Worm (Caenorhabditis elegans) whole organism, L2 larva: ENCODE results near the gene B0250.18.

Experiments
- C34F6.9 ChIP-seq: fragments of 150-350 bp; optimal IDR thresholded peaks from 2 replicates; lab custom pipeline; 2014; ENCODE audit warnings: missing biosample characterization, missing genetic modification characterization
- F13H6.1 ChIP-seq: sonication (generic microtip); optimal IDR thresholded peaks from 2 replicates; lab custom pipeline; 2016; ENCODE audit warnings: missing genetic modification characterization, missing compliant biosample characterization
- R02D3.7 ChIP-seq: fragments of 150-350 bp; optimal IDR thresholded peaks from 2 replicates; lab custom pipeline; 2014; ENCODE audit warnings: missing biosample characterization, missing genetic modification characterization
- Y55F3AM.14 ChIP-seq: fragments of 200-800 bp; sonication (Bioruptor generic); optimal IDR thresholded peaks from 2 replicates; lab custom pipeline; 2018; ENCODE audit warnings: mild to moderate bottlenecking, missing genetic modification characterization, missing compliant biosample characterization
- alr-1 ChIP-seq: fragments of 150-350 bp; optimal IDR thresholded peaks from 2 replicates; lab custom pipeline; 2014; ENCODE audit warnings: missing biosample characterization, missing genetic modification characterization
- aly-2 ChIP-seq: fragments of 150-350 bp; optimal IDR thresholded peaks from 2 replicates; lab custom pipeline; 2014; ENCODE audit warnings: missing biosample characterization, missing genetic modification characterization
- ama-1 ChIP-seq: fragments of 150-350 bp; optimal IDR thresholded peaks from 2 replicates; lab custom pipeline; 2018; ENCODE audit warnings: inconsistent platforms
- blmp-1 ChIP-seq: sonication (generic microtip); optimal IDR thresholded peaks from 2 replicates; lab custom pipeline; 2017; ENCODE audit warnings: missing genetic modification characterization, mild to moderate bottlenecking, missing compliant biosample characterization, antibody characterized with exemption, moderate library complexity; ENCODE audit not compliant: insufficient read depth
- ceh-16 ChIP-seq: fragments of 150-350 bp; optimal IDR thresholded peaks from 2 replicates; lab custom pipeline; 2014; ENCODE audit warnings: missing biosample characterization, missing genetic modification characterization
- ceh-82 ChIP-seq: fragments of 150-350 bp; optimal IDR thresholded peaks from 2 replicates; lab custom pipeline; 2014; ENCODE audit warnings: missing biosample characterization, missing genetic modification characterization
- crh-2 ChIP-seq: sonication (generic microtip); optimal IDR thresholded peaks from 2 replicates; lab custom pipeline; 2017; ENCODE audit warnings: missing biosample characterization, missing genetic modification characterization
- dmd-4 ChIP-seq: sonication (generic microtip); optimal IDR thresholded peaks from 2 replicates; lab custom pipeline; 2017; ENCODE audit warnings: missing biosample characterization, missing genetic modification characterization
- egl-27 ChIP-seq: sonication (generic microtip); optimal IDR thresholded peaks from 3 replicates; lab custom pipeline; 2017; ENCODE audit warnings: missing biosample characterization, missing genetic modification reagents, missing genetic modification characterization
- elt-3 ChIP-seq: sonication (generic microtip); optimal IDR thresholded peaks from 2 replicates; lab custom pipeline; 2017; ENCODE audit warnings: missing biosample characterization, missing genetic modification characterization
- gmeb-1 ChIP-seq: fragments of 150-350 bp; optimal IDR thresholded peaks from 2 replicates; lab custom pipeline; 2014; ENCODE audit warnings: missing biosample characterization, missing genetic modification characterization
- lin-11 ChIP-seq: fragments of 150-350 bp; sonication (generic microtip); optimal IDR thresholded peaks from 2 replicates; lab custom pipeline; 2014; ENCODE audit warnings: missing biosample characterization, missing genetic modification characterization, inconsistent platforms, mixed read lengths
- lin-13 ChIP-seq: fragments of 150-350 bp; optimal IDR thresholded peaks from 2 replicates; lab custom pipeline; 2014; ENCODE audit warnings: missing biosample characterization, missing genetic modification reagents, missing genetic modification characterization
- lin-39 ChIP-seq: fragments of 150-350 bp; optimal IDR thresholded peaks from 2 replicates; lab custom pipeline; 2014; ENCODE audit warnings: missing biosample characterization, missing genetic modification reagents, missing genetic modification characterization
- mdl-1 ChIP-seq, 2 experiments: fragments of 150-350 bp in 1 of 2; sonication (generic microtip) in 1 of 2; optimal IDR thresholded peaks; 2 replicates each; lab custom pipeline; 2017; ENCODE audit warnings: missing biosample characterization in 2 of 2, missing genetic modification characterization in 2 of 2
- nhr-10 ChIP-seq: sonication (generic microtip); optimal IDR thresholded peaks from 2 replicates; lab custom pipeline; 2017; ENCODE audit warnings: missing biosample characterization, missing genetic modification characterization
- nhr-12 ChIP-seq: fragments of 150-350 bp; optimal IDR thresholded peaks from 2 replicates; lab custom pipeline; 2014; ENCODE audit warnings: missing biosample characterization, missing genetic modification characterization
- nhr-129 ChIP-seq: fragments of 150-350 bp; optimal IDR thresholded peaks from 2 replicates; lab custom pipeline; 2014; ENCODE audit warnings: missing biosample characterization, missing genetic modification characterization
- nhr-21 ChIP-seq: fragments of 150-350 bp; optimal IDR thresholded peaks from 2 replicates; lab custom pipeline; 2014; ENCODE audit warnings: missing biosample characterization, missing genetic modification characterization
- nhr-23 ChIP-seq: fragments of 150-350 bp; optimal IDR thresholded peaks from 2 replicates; lab custom pipeline; 2014; ENCODE audit warnings: missing biosample characterization, missing genetic modification reagents, missing genetic modification characterization
- nhr-237 ChIP-seq: fragments of 150-350 bp; optimal IDR thresholded peaks from 2 replicates; lab custom pipeline; 2014; ENCODE audit warnings: missing biosample characterization, missing genetic modification characterization
- nhr-6 ChIP-seq: fragments of 150-350 bp; optimal IDR thresholded peaks from 2 replicates; lab custom pipeline; 2014; ENCODE audit warnings: missing biosample characterization, missing genetic modification characterization
- nhr-77 ChIP-seq: fragments of 150-350 bp; optimal IDR thresholded peaks from 2 replicates; lab custom pipeline; 2014; ENCODE audit warnings: missing biosample characterization, missing genetic modification characterization
- peb-1 ChIP-seq: fragments of 150-350 bp; optimal IDR thresholded peaks from 2 replicates; lab custom pipeline; 2014; ENCODE audit warnings: missing biosample characterization, missing genetic modification characterization
- sma-3 ChIP-seq: sonication (generic microtip); optimal IDR thresholded peaks from 2 replicates; lab custom pipeline; 2016; ENCODE audit warnings: missing genetic modification reagents, missing genetic modification characterization, missing compliant biosample characterization
- snpc-4 ChIP-seq: fragments of 150-350 bp; optimal IDR thresholded peaks from 2 replicates; lab custom pipeline; 2014; ENCODE audit warnings: missing biosample characterization, missing genetic modification characterization
- unc-39 ChIP-seq: fragments of 150-350 bp; optimal IDR thresholded peaks from 2 replicates; lab custom pipeline; 2014; ENCODE audit warnings: missing biosample characterization, missing genetic modification characterization
- unc-55 ChIP-seq: fragments of 150-350 bp; sonication (generic microtip); optimal IDR thresholded peaks from 3 replicates; lab custom pipeline; 2014; ENCODE audit warnings: missing biosample characterization, missing genetic modification reagents, missing genetic modification characterization
- zag-1 ChIP-seq: fragments of 150-350 bp; optimal IDR thresholded peaks from 2 replicates; lab custom pipeline; 2014; ENCODE audit warnings: missing biosample characterization, missing genetic modification characterization
- ztf-11 ChIP-seq: sonication (generic microtip); optimal IDR thresholded peaks from 2 replicates; lab custom pipeline; 2017; ENCODE audit warnings: missing biosample characterization, missing genetic modification characterization
- ztf-4 ChIP-seq: fragments of 150-350 bp; optimal IDR thresholded peaks from 2 replicates; lab custom pipeline; 2014; ENCODE audit warnings: missing biosample characterization, missing genetic modification characterization

B0250.18 gene

ce11 chrV:20460808-20461207 is at the start of gene B0250.18:
Gene B0250.18 (minus strand): TSS chrV:20460908.
- TF ChIP-seq zag-1 (tag; lab: Kevin White, UChicago) = no peak
- no peak for TF ChIP-seq unc-39 (tag; lab: Kevin White, UChicago)
- no peak for TF ChIP-seq mdl-1 (tag; optimal IDR thresholded peaks at IDR 0.05; lab: Kevin White, UChicago)
- TF ChIP-seq lin-11 (tag; lab: Kevin White, UChicago) = no peak
- TF ChIP-seq nhr-6 (tag; lab: Kevin White, UChicago) = no peak
- no peak for TF ChIP-seq nhr-12
- TF ChIP-seq F13H6.1 (tag; lab: Kevin White, UChicago) = no peak

ce11 chrV:20509427-20509826 is 48.7 kb upstream of the B0250.18 start:
- TF ChIP-seq nhr-237 (no peak), ceh-82 (no peak), nhr-77 (tag; lab: Kevin White, UChicago) (no peak), ama-1 (no peak), gmeb-1 (tag; lab: Kevin White, UChicago) (no peak), zag-1 (tag; lab: Kevin White, UChicago) (no peak), egl-27 (tag; lab: Kevin White, UChicago) (no peak), Y55F3AM.14 (GFP tag; lab: Kevin White, UChicago) (no peak), elt-3 (tag; lab: Kevin White, UChicago) (no peak), peb-1 (tag; lab: Kevin White, UChicago) (no peak), nhr-21 (no peak), sma-3 (no peak)

- TF ChIP-seq egl-27 (tag; lab: Kevin White, UChicago) (no peak), zag-1 (tag; lab: Kevin White, UChicago) (no peak), crh-2 (tag; lab: Kevin White, UChicago) (no peak), aly-2 (tag; lab: Kevin White, UChicago) (no peak), R02D3.7 (tag; lab: Kevin White, UChicago) (no peak), ztf-11 (no peak), peb-1 (tag; lab: Kevin White, UChicago) (no peak), ceh-16 (no peak), ztf-4 (tag; lab: Kevin White, UChicago) (no peak), nhr-6 (tag; lab: Kevin White, UChicago) (no peak), nhr-23 (no peak), nhr-12 (no peak), nhr-10 (no peak), C34F6.9 (tag; lab: Kevin White, UChicago) (no peak), alr-1 (tag; lab: Kevin White, UChicago) (no peak), dmd-4 (tag; lab: Kevin White, UChicago) (no peak), sma-3 (no peak), nhr-21 (no peak), unc-55 (GFP tag; lab: Kevin White, UChicago) (no peak), F13H6.1 (tag; lab: Kevin White, UChicago) (no peak)
Observed at ce11 chrV:20506542-20506941, 45.8 kb upstream of the B0250.18 start.

- TF ChIP-seq lin-11 (tag; lab: Kevin White, UChicago) (no peak), ceh-82 (no peak), unc-39 (tag; lab: Kevin White, UChicago) (no peak), alr-1 (tag; lab: Kevin White, UChicago) (no peak), nhr-77 (tag; lab: Kevin White, UChicago) (no peak), blmp-1 (tag; lab: Kevin White, UChicago) (no peak), nhr-21 (no peak), nhr-12 (no peak), lin-13 (GFP tag; lab: Kevin White, UChicago) (no peak), ztf-4 (tag; lab: Kevin White, UChicago) (no peak), ama-1 (no peak), nhr-10 (no peak), R02D3.7 (tag; lab: Kevin White, UChicago) (no peak), lin-39 (tag; lab: Kevin White, UChicago) (no peak), aly-2 (tag; lab: Kevin White, UChicago) (no peak), ztf-11 (no peak), nhr-129 (tag; lab: Kevin White, UChicago) (no peak), snpc-4 (tag; lab: Kevin White, UChicago) (no peak)
Observed at ce11 chrV:20504997-20505396, 44.3 kb upstream of the B0250.18 start, which contains the start of gene Y38H6C.4. Gene Y38H6C.4 (minus strand): TSS chrV:20505097.

ce11 chrV:20500405-20500804 is 39.7 kb upstream of the B0250.18 start, which contains the start of gene dct-14:
Gene dct-14 (minus strand): TSS chrV:20500505.
- no peak for TF ChIP-seq nhr-12
- TF ChIP-seq, all 48 proteins: peak for 0
